Worm (Caenorhabditis elegans) whole organism, late embryonic: ENCODE results near the gene F58F6.6.

Experiments used
- ama-1 ChIP-seq: fragments of 150-350 bp; optimal IDR thresholded peaks from 2 replicates; lab custom pipeline; 2014
- lim-6 ChIP-seq: sonication (generic microtip); optimal IDR thresholded peaks from 2 replicates; lab custom pipeline; 2016; ENCODE audit warnings: missing genetic modification characterization, missing compliant biosample characterization
- mec-3 ChIP-seq: sonication (generic microtip); optimal IDR thresholded peaks from 2 replicates; lab custom pipeline; 2016; ENCODE audit warnings: borderline replicate concordance, missing genetic modification characterization, missing compliant biosample characterization
- pha-4 ChIP-seq: fragments of 150-350 bp; optimal IDR thresholded peaks from 2 replicates; lab custom pipeline; 2018; ENCODE audit warnings: missing biosample characterization, missing genetic modification reagents, missing genetic modification characterization

- TF ChIP-seq pha-4 (tag; lab: Kevin White, UChicago), result no peak
- no peak for TF ChIP-seq lim-6
- TF ChIP-seq ama-1, result no peak
- TF ChIP-seq mec-3 (tag; lab: Kevin White, UChicago), result no peak
Observed at ce11 chrIV:1355147-1355546, 14.3 kb downstream of the F58F6.6 start, which contains the start of gene col-104.
